Worm (Caenorhabditis elegans) whole organism, L1 larva: Measurements from ENCODE around the gene C34E10.10.
A peak's percentile ranks its signal among the peaks of the same experiment; 100 is the strongest.

Experiments used
- C04F5.9 ChIP-seq: sonication (generic microtip); optimal IDR thresholded peaks from 2 replicates; lab custom pipeline; 2016; ENCODE audit warnings: missing genetic modification characterization, missing compliant biosample characterization
- C16A3.4 ChIP-seq: fragments of 150-350 bp; optimal IDR thresholded peaks from 2 replicates; lab custom pipeline; 2014; ENCODE audit warnings: missing biosample characterization, missing genetic modification characterization
- C34B4.2 ChIP-seq: sonication (generic microtip); optimal IDR thresholded peaks from 2 replicates; lab custom pipeline; 2017; ENCODE audit warnings: mild to moderate bottlenecking, missing genetic modification characterization, missing compliant biosample characterization
- F16B12.6 ChIP-seq: fragments of 150-350 bp; optimal IDR thresholded peaks from 2 replicates; lab custom pipeline; 2014; ENCODE audit warnings: missing biosample characterization, missing genetic modification characterization
- Y116A8C.19 ChIP-seq: sonication (generic microtip); optimal IDR thresholded peaks from 2 replicates; lab custom pipeline; 2016; ENCODE audit warnings: missing compliant biosample characterization, missing genetic modification characterization, borderline replicate concordance
- aha-1 ChIP-seq: fragments of 150-350 bp; optimal IDR thresholded peaks from 2 replicates; lab custom pipeline; 2014; ENCODE audit warnings: missing biosample characterization, missing genetic modification characterization
- blmp-1 ChIP-seq: fragments of 150-350 bp; optimal IDR thresholded peaks from 2 replicates; lab custom pipeline; 2014; ENCODE audit warnings: missing biosample characterization, missing genetic modification characterization
- ceh-82 ChIP-seq, 3 experiments: fragments of 150-350 bp in 1 of 3; sonication (generic microtip) in 2 of 3; optimal IDR thresholded peaks; 2 replicates each; lab custom pipeline; 2014 to 2017; ENCODE audit warnings: missing biosample characterization in 3 of 3, missing genetic modification characterization in 3 of 3
- dpl-1 ChIP-seq, 3 experiments: fragments of 150-350 bp in 2 of 3; sonication (generic microtip) in 1 of 3; optimal IDR thresholded peaks; 2 replicates each; lab custom pipeline; 2014 to 2017; ENCODE audit warnings: missing biosample characterization in 3 of 3, missing genetic modification characterization in 3 of 3, missing genetic modification reagents in 3 of 3
- efl-1 ChIP-seq, 4 experiments: fragments of 150-350 bp; optimal IDR thresholded peaks in 3 of 4; peaks in 1 of 4; 1 replicate in 1 of 4; 2 replicates in 3 of 4; lab custom pipeline; 2014; ENCODE audit warnings: missing biosample characterization in 2 of 4, missing genetic modification characterization in 2 of 4, missing genetic modification reagents in 2 of 4
- egl-13 ChIP-seq: sonication (generic microtip); optimal IDR thresholded peaks from 2 replicates; lab custom pipeline; 2016; ENCODE audit warnings: missing genotype, missing genetic modification reagents, missing genetic modification characterization, missing compliant biosample characterization
- egl-27 ChIP-seq, 2 experiments: fragments of 150-350 bp in 1 of 2; sonication (generic microtip); optimal IDR thresholded peaks; 3 replicates each; lab custom pipeline; 2017 to 2018; ENCODE audit warnings: missing biosample characterization in 2 of 2, missing genetic modification characterization in 2 of 2, missing genetic modification reagents in 2 of 2
- elt-3 ChIP-seq, 6 experiments: fragments of 150-350 bp in 1 of 6; sonication (generic microtip); optimal IDR thresholded peaks; 2 replicates each; lab custom pipeline; 2017 to 2018; ENCODE audit warnings: missing biosample characterization in 6 of 6, missing genetic modification characterization in 6 of 6, inconsistent platforms in 1 of 6
- ets-5 ChIP-seq: fragments of 200-800 bp; sonication (Bioruptor generic); IDR thresholded peaks from 2 replicates; pipeline ENCODE4 v1.3.6; 2022; ENCODE audit warnings: missing genetic modification characterization, missing compliant biosample characterization
- fkh-8 ChIP-seq: sonication (generic microtip); optimal IDR thresholded peaks from 2 replicates; lab custom pipeline; 2016; ENCODE audit warnings: mild to moderate bottlenecking, missing genetic modification characterization, missing compliant biosample characterization
- fos-1 ChIP-seq: fragments of 150-350 bp; optimal IDR thresholded peaks from 2 replicates; lab custom pipeline; 2014; ENCODE audit warnings: missing biosample characterization, missing genetic modification characterization
- irx-1 ChIP-seq: sonication (generic microtip); optimal IDR thresholded peaks from 2 replicates; lab custom pipeline; 2016; ENCODE audit warnings: missing genetic modification characterization, missing compliant biosample characterization
- jun-1 ChIP-seq: fragments of 150-350 bp; optimal IDR thresholded peaks from 2 replicates; lab custom pipeline; 2014; ENCODE audit warnings: missing biosample characterization, missing genetic modification reagents, missing genetic modification characterization
- lin-13 ChIP-seq: fragments of 150-350 bp; optimal IDR thresholded peaks from 2 replicates; lab custom pipeline; 2014; ENCODE audit warnings: missing biosample characterization, missing genetic modification reagents, missing genetic modification characterization
- lin-14 ChIP-seq: fragments of 200-800 bp; sonication (Bioruptor generic); optimal IDR thresholded peaks from 2 replicates; lab custom pipeline; 2018; ENCODE audit warnings: mild to moderate bottlenecking, missing genetic modification characterization, moderate library complexity, missing compliant biosample characterization
- lin-35 ChIP-seq, 2 experiments: fragments of 150-350 bp; optimal IDR thresholded peaks; 2 replicates each; lab custom pipeline; 2014; ENCODE audit warnings: missing biosample characterization in 2 of 2, missing genetic modification characterization in 2 of 2, missing genetic modification reagents in 2 of 2
- lir-3 ChIP-seq: sonication (generic microtip); optimal IDR thresholded peaks from 2 replicates; lab custom pipeline; 2016; ENCODE audit warnings: mild to moderate bottlenecking, missing genetic modification characterization, moderate library complexity, missing compliant biosample characterization; ENCODE audit not compliant: poor library complexity
- lsy-2 ChIP-seq, 2 experiments: fragments of 150-350 bp; optimal IDR thresholded peaks; 2 replicates each; lab custom pipeline; 2014; ENCODE audit warnings: missing biosample characterization in 2 of 2, missing genetic modification characterization in 2 of 2
- mdl-1 ChIP-seq, 2 experiments: fragments of 150-350 bp; optimal IDR thresholded peaks; 2 replicates each; lab custom pipeline; 2014 to 2017; ENCODE audit warnings: missing biosample characterization in 2 of 2, missing genetic modification characterization in 2 of 2, inconsistent platforms in 1 of 2
- mep-1 ChIP-seq: fragments of 150-350 bp; optimal IDR thresholded peaks from 2 replicates; lab custom pipeline; 2014; ENCODE audit warnings: missing biosample characterization, missing genetic modification characterization
- nhr-11 ChIP-seq: fragments of 150-350 bp; optimal IDR thresholded peaks from 2 replicates; lab custom pipeline; 2014; ENCODE audit warnings: missing biosample characterization, missing genetic modification characterization
- nhr-19 ChIP-seq: fragments of 200-800 bp; sonication (Bioruptor generic); conservative IDR thresholded peaks from 2 replicates; pipeline ENCODE4 v1.3.6; 2022; ENCODE audit warnings: missing genetic modification characterization, missing compliant biosample characterization
- nhr-20 ChIP-seq: sonication (generic microtip); optimal IDR thresholded peaks from 2 replicates; lab custom pipeline; 2016; ENCODE audit warnings: mild to moderate bottlenecking, missing genetic modification characterization, missing compliant biosample characterization
- nhr-237 ChIP-seq: fragments of 150-350 bp; optimal IDR thresholded peaks from 2 replicates; lab custom pipeline; 2014; ENCODE audit warnings: missing biosample characterization, missing genetic modification characterization
- nhr-28 ChIP-seq: fragments of 150-350 bp; optimal IDR thresholded peaks from 2 replicates; lab custom pipeline; 2014; ENCODE audit warnings: missing biosample characterization, missing genetic modification characterization
- nhr-47 ChIP-seq: sonication (generic microtip); optimal IDR thresholded peaks from 2 replicates; lab custom pipeline; 2016; ENCODE audit warnings: mild to moderate bottlenecking, missing genetic modification characterization, moderate library complexity, missing compliant biosample characterization
- nhr-71 ChIP-seq: sonication (generic microtip); optimal IDR thresholded peaks from 2 replicates; lab custom pipeline; 2016; ENCODE audit warnings: mild to moderate bottlenecking, missing genetic modification characterization, moderate library complexity, missing compliant biosample characterization
- nhr-90 ChIP-seq: sonication (generic microtip); optimal IDR thresholded peaks from 2 replicates; lab custom pipeline; 2016; ENCODE audit warnings: mild to moderate bottlenecking, missing genetic modification characterization, missing compliant biosample characterization; ENCODE audit not compliant: poor library complexity
- pag-3 ChIP-seq: sonication (generic microtip); optimal IDR thresholded peaks from 2 replicates; lab custom pipeline; 2017; ENCODE audit warnings: missing genetic modification characterization, mild to moderate bottlenecking, missing compliant biosample characterization, antibody characterized with exemption, borderline replicate concordance; ENCODE audit not compliant: insufficient read depth
- pqm-1 ChIP-seq: sonication (generic microtip); optimal IDR thresholded peaks from 3 replicates; lab custom pipeline; 2017; ENCODE audit warnings: missing biosample characterization, missing genetic modification characterization
- rnt-1 ChIP-seq: sonication (generic microtip); optimal IDR thresholded peaks from 2 replicates; lab custom pipeline; 2016; ENCODE audit warnings: mild to moderate bottlenecking, missing genetic modification characterization, moderate library complexity, missing compliant biosample characterization
- snpc-4 ChIP-seq: fragments of 150-350 bp; optimal IDR thresholded peaks from 2 replicates; lab custom pipeline; 2014; ENCODE audit warnings: missing biosample characterization, missing genetic modification characterization
- snu-23 ChIP-seq: sonication (generic microtip); optimal IDR thresholded peaks from 2 replicates; lab custom pipeline; 2016; ENCODE audit warnings: missing genetic modification characterization, missing compliant biosample characterization
- swsn-7 ChIP-seq: sonication (generic microtip); optimal IDR thresholded peaks from 2 replicates; lab custom pipeline; 2016; ENCODE audit warnings: missing genetic modification characterization, missing compliant biosample characterization
- tbx-2 ChIP-seq: sonication (generic microtip); optimal IDR thresholded peaks from 2 replicates; lab custom pipeline; 2016; ENCODE audit warnings: missing genetic modification characterization, missing compliant biosample characterization
- unc-30 ChIP-seq: sonication (generic microtip); optimal IDR thresholded peaks from 2 replicates; lab custom pipeline; 2017; ENCODE audit warnings: missing biosample characterization, missing genetic modification characterization
- zag-1 ChIP-seq: fragments of 150-350 bp; optimal IDR thresholded peaks from 2 replicates; lab custom pipeline; 2014; ENCODE audit warnings: missing biosample characterization, missing genetic modification characterization

C34E10.10 gene

ce11 chrIII:5210269-5210668 lies 17.4 kb downstream of the C34E10.10 start:
- no peak for TF ChIP-seq efl-1 (optimal IDR thresholded peaks at IDR 0.05; lab: Kevin White, UChicago)
- peak in 1 of 2 experiments; percentile 75 for TF ChIP-seq efl-1 (GFP tag; optimal IDR thresholded peaks at IDR 0.05 in 1 of 2; lab: Kevin White, UChicago)
- no peak for TF ChIP-seq nhr-28 (tag; lab: Kevin White, UChicago)

- TF ChIP-seq lsy-2 (tag; optimal IDR thresholded peaks at IDR 0.05; lab: Kevin White, UChicago) (peak in 1 of 2 experiments; percentile 28), nhr-90 (no peak)
These were observed 18.7 kb downstream of the C34E10.10 start, which contains the start of gene syx-16 for ce11 chrIII:5208992-5209391. Gene syx-16, minus strand, starts transcription at chrIII:5209109.

- TF ChIP-seq C16A3.4 (no peak), snpc-4 (tag; lab: Kevin White, UChicago) (no peak), egl-13 (tag; lab: Kevin White, UChicago) (no peak), pqm-1 (no peak), zag-1 (tag; lab: Kevin White, UChicago) (no peak), pag-3 (tag; lab: Kevin White, UChicago) (no peak)
These were observed 20.7 kb downstream of the C34E10.10 start, which contains the start of gene morc-1 for ce11 chrIII:5206861-5207414. Gene morc-1, minus strand, starts transcription at chrIII:5206911.

- TF ChIP-seq lin-13 (no peak), nhr-71 (tag; lab: Kevin White, UChicago) (peak; percentile 11)
These were observed 24.4 kb downstream of the C34E10.10 start for ce11 chrIII:5203310-5203709.

- TF ChIP-seq snu-23 (GFP tag; lab: Kevin White, UChicago): peak; percentile 85
- TF ChIP-seq egl-27 (tag; optimal IDR thresholded peaks at IDR 0.05; lab: Kevin White, UChicago): no peak
- peak; percentile 46 for TF ChIP-seq nhr-47 (tag; lab: Kevin White, UChicago)
- TF ChIP-seq nhr-11 (tag; lab: Kevin White, UChicago): peak; percentile 18
- peak; percentile 49 to 74 for TF ChIP-seq lsy-2 (tag; optimal IDR thresholded peaks at IDR 0.05; lab: Kevin White, UChicago)
- TF ChIP-seq rnt-1 (tag; lab: Kevin White, UChicago): peak; percentile 40
- peak in 5 of 6 experiments; percentile 38 to 81 (median 54) for TF ChIP-seq elt-3 (tag; optimal IDR thresholded peaks at IDR 0.05; lab: Kevin White, UChicago)
- peak; percentile 28 for TF ChIP-seq fos-1
- no peak for TF ChIP-seq F16B12.6
- peak; percentile 46 for TF ChIP-seq jun-1 (tag; lab: Kevin White, UChicago)
- peak in 1 of 2 experiments; percentile 3 for TF ChIP-seq mdl-1 (tag; optimal IDR thresholded peaks at IDR 0.05; lab: Kevin White, UChicago)
- TF ChIP-seq tbx-2 (tag; lab: Kevin White, UChicago): peak; percentile 51
- TF ChIP-seq nhr-237: no peak
- TF ChIP-seq lin-35 (GFP tag; optimal IDR thresholded peaks at IDR 0.05; lab: Kevin White, UChicago): peak; percentile 45 to 71
- no peak for TF ChIP-seq C34B4.2 (tag; lab: Kevin White, UChicago)
- TF ChIP-seq ets-5 (GFP tag; lab: Robert Waterston, UW): no peak
- peak; percentile 88 for TF ChIP-seq lin-14
- peak; percentile 43 for TF ChIP-seq C16A3.4
- peak; percentile 87 for TF ChIP-seq nhr-20 (tag; lab: Kevin White, UChicago)
- no peak for TF ChIP-seq C04F5.9 (tag; lab: Kevin White, UChicago)
- peak; percentile 8 for TF ChIP-seq fkh-8 (tag; lab: Kevin White, UChicago)
- no peak for TF ChIP-seq Y116A8C.19
- TF ChIP-seq unc-30 (tag; lab: Kevin White, UChicago): no peak
- peak; percentile 40 for TF ChIP-seq lir-3 (tag; lab: Kevin White, UChicago)
- peak; percentile 60 for TF ChIP-seq nhr-19 (GFP tag; lab: Robert Waterston, UW)
- no peak for TF ChIP-seq aha-1 (tag; lab: Kevin White, UChicago)
- peak; percentile 53 to 59 for TF ChIP-seq efl-1 (optimal IDR thresholded peaks at IDR 0.05; lab: Kevin White, UChicago)
- peak in 1 of 2 experiments; percentile 24 for TF ChIP-seq efl-1 (GFP tag; optimal IDR thresholded peaks at IDR 0.05 in 1 of 2; lab: Kevin White, UChicago)
- peak; percentile 39 for TF ChIP-seq swsn-7 (tag; lab: Kevin White, UChicago)
- TF ChIP-seq dpl-1 (GFP tag; optimal IDR thresholded peaks at IDR 0.05; lab: Kevin White, UChicago): peak in 2 of 3 experiments; percentile 10 to 34
- TF ChIP-seq blmp-1 (tag; lab: Kevin White, UChicago): peak; percentile 40
- TF ChIP-seq ceh-82 (tag; optimal IDR thresholded peaks at IDR 0.05; lab: Kevin White, UChicago): peak in 1 of 3 experiments; percentile 20
- TF ChIP-seq lin-13: peak; percentile 12
- no peak for TF ChIP-seq irx-1 (tag; lab: Kevin White, UChicago)
- TF ChIP-seq mep-1 (tag; lab: Kevin White, UChicago): peak; percentile 72
- peak; percentile 67 for TF ChIP-seq nhr-90
These were observed 25.0 kb downstream of the C34E10.10 start for ce11 chrIII:5202641-5203040.
